Worm (Caenorhabditis elegans) whole organism, young adult: Measurements from ENCODE around the gene F41C3.2.

Experiments used
- C17E4.6 ChIP-seq: fragments of 200-800 bp; sonication (Bioruptor generic); IDR thresholded peaks from 2 replicates; pipeline ENCODE4 v1.3.6; 2022; ENCODE audit warnings: missing genetic modification reagents, missing genetic modification characterization, missing compliant biosample characterization
- D2030.7 ChIP-seq: fragments of 200-800 bp; sonication (Bioruptor generic); IDR thresholded peaks from 2 replicates; pipeline ENCODE4 v1.3.6; 2022; ENCODE audit warnings: missing genetic modification reagents, missing genetic modification characterization, missing compliant biosample characterization
- F10E7.11 ChIP-seq: sonication (generic microtip); optimal IDR thresholded peaks from 2 replicates; lab custom pipeline; 2017; ENCODE audit warnings: mild to moderate bottlenecking, missing genetic modification characterization, moderate library complexity, missing compliant biosample characterization
- F22D6.2 ChIP-seq: sonication (generic microtip); optimal IDR thresholded peaks from 2 replicates; lab custom pipeline; 2016; ENCODE audit warnings: mild to moderate bottlenecking, missing genetic modification characterization, missing compliant biosample characterization
- F37B4.10 ChIP-seq: fragments of 200-800 bp; sonication (Bioruptor generic); IDR thresholded peaks from 2 replicates; pipeline ENCODE4 v1.3.6; 2022; ENCODE audit warnings: missing genetic modification characterization, missing compliant biosample characterization
- F39B2.1 ChIP-seq: fragments of 200-800 bp; sonication (Bioruptor generic); IDR thresholded peaks from 2 replicates; pipeline ENCODE4 v1.3.6; 2022; ENCODE audit warnings: missing genetic modification reagents, missing genetic modification characterization, missing compliant biosample characterization
- F49E8.2 ChIP-seq: sonication (generic microtip); optimal IDR thresholded peaks from 3 replicates; lab custom pipeline; 2017; ENCODE audit warnings: missing genetic modification characterization, mild to moderate bottlenecking, missing compliant biosample characterization, antibody characterized with exemption, moderate library complexity; ENCODE audit not compliant: insufficient read depth
- F55B11.4 ChIP-seq: sonication (generic microtip); optimal IDR thresholded peaks from 2 replicates; lab custom pipeline; 2016; ENCODE audit warnings: missing compliant biosample characterization, missing genetic modification characterization, borderline replicate concordance; ENCODE audit not compliant: insufficient read depth
- K11D2.4 ChIP-seq: fragments of 200-800 bp; sonication (Bioruptor generic); IDR thresholded peaks from 2 replicates; pipeline ENCODE4 v1.3.6; 2022; ENCODE audit warnings: missing genetic modification reagents, missing genetic modification characterization, missing compliant biosample characterization
- Y56A3A.18 ChIP-seq: fragments of 200-800 bp; sonication (Bioruptor generic); IDR thresholded peaks from 2 replicates; pipeline ENCODE4 v1.3.6; 2022; ENCODE audit warnings: missing genetic modification reagents, missing genetic modification characterization, missing compliant biosample characterization
- Y79H2A.3 ChIP-seq: fragments of 200-800 bp; sonication (Bioruptor generic); conservative IDR thresholded peaks from 2 replicates; pipeline ENCODE4 v1.3.6; 2022; ENCODE audit warnings: missing genetic modification reagents, missing genetic modification characterization, missing compliant biosample characterization
- akir-1 ChIP-seq: fragments of 200-800 bp; sonication (Bioruptor generic); optimal IDR thresholded peaks from 2 replicates; lab custom pipeline; 2018; ENCODE audit warnings: mild to moderate bottlenecking, missing genetic modification characterization, moderate library complexity, missing compliant biosample characterization
- atf-7 ChIP-seq: sonication (generic microtip); optimal IDR thresholded peaks from 2 replicates; lab custom pipeline; 2017; ENCODE audit warnings: mild to moderate bottlenecking, missing genetic modification characterization, missing compliant biosample characterization
- attf-3 ChIP-seq: fragments of 200-800 bp; sonication (Bioruptor generic); conservative IDR thresholded peaks from 2 replicates; pipeline ENCODE4 v1.3.6; 2022; ENCODE audit warnings: missing genetic modification reagents, missing genetic modification characterization, missing compliant biosample characterization
- ccch-3 ChIP-seq: fragments of 200-800 bp; sonication (Bioruptor generic); optimal IDR thresholded peaks from 2 replicates; lab custom pipeline; 2018; ENCODE audit warnings: mild to moderate bottlenecking, missing genetic modification characterization, missing compliant biosample characterization
- cebp-1 ChIP-seq, 2 experiments: fragments of 200-800 bp in 1 of 2; sonication (Bioruptor generic) in 1 of 2; sonication (generic microtip) in 1 of 2; IDR thresholded peaks in 1 of 2; optimal IDR thresholded peaks in 1 of 2; 2 replicates each; pipeline versions ENCODE4 v1.3.6 to Lab custom; 2017 to 2022; ENCODE audit warnings: missing compliant biosample characterization in 2 of 2, missing genetic modification characterization in 2 of 2, mild to moderate bottlenecking in 1 of 2, missing genetic modification reagents in 1 of 2, moderate library complexity in 1 of 2
- ceh-27 ChIP-seq: fragments of 200-800 bp; sonication (Bioruptor generic); optimal IDR thresholded peaks from 2 replicates; lab custom pipeline; 2018; ENCODE audit warnings: mild to moderate bottlenecking, missing genetic modification characterization, moderate library complexity, missing compliant biosample characterization
- ceh-91 ChIP-seq: fragments of 200-800 bp; sonication (Bioruptor generic); IDR thresholded peaks from 2 replicates; pipeline ENCODE4 v1.3.6; 2022; ENCODE audit warnings: missing genetic modification reagents, missing genetic modification characterization, missing compliant biosample characterization
- chd-7 ChIP-seq: sonication (generic microtip); optimal IDR thresholded peaks from 2 replicates; lab custom pipeline; 2016; ENCODE audit warnings: mild to moderate bottlenecking, missing genetic modification characterization, moderate library complexity, missing compliant biosample characterization
- dox-1 ChIP-seq: fragments of 200-800 bp; sonication (Bioruptor generic); IDR thresholded peaks from 2 replicates; pipeline ENCODE4 v1.3.6; 2022; ENCODE audit warnings: missing genetic modification reagents, missing genetic modification characterization, missing compliant biosample characterization
- dpl-1 ChIP-seq: fragments of 150-350 bp; optimal IDR thresholded peaks from 2 replicates; lab custom pipeline; 2014; ENCODE audit warnings: missing biosample characterization, missing genetic modification reagents, missing genetic modification characterization
- egl-44 ChIP-seq: fragments of 200-800 bp; sonication (Bioruptor generic); IDR thresholded peaks from 2 replicates; pipeline ENCODE4 v1.3.6; 2022; ENCODE audit warnings: missing genetic modification reagents, missing genetic modification characterization, missing compliant biosample characterization
- egrh-3 ChIP-seq: fragments of 200-800 bp; sonication (Bioruptor generic); IDR thresholded peaks from 2 replicates; pipeline ENCODE4 v1.3.6; 2022; ENCODE audit warnings: missing genetic modification reagents, missing genetic modification characterization, missing compliant biosample characterization
- him-1 ChIP-seq: sonication (generic microtip); optimal IDR thresholded peaks from 2 replicates; lab custom pipeline; 2016; ENCODE audit warnings: missing genotype, missing genetic modification reagents, missing genetic modification characterization, missing compliant biosample characterization
- hrde-1 ChIP-seq: sonication (generic microtip); optimal IDR thresholded peaks from 2 replicates; lab custom pipeline; 2016; ENCODE audit warnings: missing genetic modification characterization, mild to moderate bottlenecking, missing compliant biosample characterization, moderate library complexity, missing genotype, missing genetic modification reagents, borderline replicate concordance
- let-607 ChIP-seq, 2 experiments: fragments of 200-800 bp in 1 of 2; sonication (Bioruptor generic) in 1 of 2; sonication (generic microtip) in 1 of 2; optimal IDR thresholded peaks; 2 replicates each; lab custom pipeline; 2016 to 2018; ENCODE audit warnings: mild to moderate bottlenecking in 2 of 2, missing compliant biosample characterization in 2 of 2, missing genetic modification characterization in 2 of 2, moderate library complexity in 2 of 2, missing genotype in 1 of 2
- lin-40 ChIP-seq: sonication (generic microtip); optimal IDR thresholded peaks from 2 replicates; lab custom pipeline; 2016; ENCODE audit warnings: missing genetic modification characterization, mild to moderate bottlenecking, missing compliant biosample characterization, missing genotype, missing genetic modification reagents
- lir-1 ChIP-seq: fragments of 200-800 bp; sonication (Bioruptor generic); conservative IDR thresholded peaks from 2 replicates; pipeline ENCODE4 v1.3.6; 2022; ENCODE audit warnings: missing genetic modification reagents, missing genetic modification characterization, missing compliant biosample characterization
- lsl-1 ChIP-seq: fragments of 200-800 bp; sonication (Bioruptor generic); optimal IDR thresholded peaks from 2 replicates; lab custom pipeline; 2018; ENCODE audit warnings: mild to moderate bottlenecking, missing genetic modification characterization, moderate library complexity, missing compliant biosample characterization
- mcd-1 ChIP-seq: fragments of 200-800 bp; sonication (Bioruptor generic); IDR thresholded peaks from 2 replicates; pipeline ENCODE4 v1.3.6; 2022; ENCODE audit warnings: missing genetic modification reagents, missing genetic modification characterization, missing compliant biosample characterization
- nfya-1 ChIP-seq: sonication (generic microtip); optimal IDR thresholded peaks from 2 replicates; lab custom pipeline; 2017; ENCODE audit warnings: antibody characterized with exemption, missing compliant biosample characterization, missing genetic modification characterization, borderline replicate concordance; ENCODE audit not compliant: insufficient read depth
- nfya-2 ChIP-seq: fragments of 200-800 bp; sonication (Bioruptor generic); IDR thresholded peaks from 2 replicates; pipeline ENCODE4 v1.3.6; 2022; ENCODE audit warnings: missing genetic modification reagents, missing genetic modification characterization, missing compliant biosample characterization
- nfyb-1 ChIP-seq: fragments of 200-800 bp; sonication (Bioruptor generic); IDR thresholded peaks from 2 replicates; pipeline ENCODE4 v1.3.6; 2022; ENCODE audit warnings: missing genetic modification reagents, missing genetic modification characterization, missing compliant biosample characterization
- nhr-27 ChIP-seq: fragments of 200-800 bp; sonication (Bioruptor generic); optimal IDR thresholded peaks from 2 replicates; lab custom pipeline; 2018; ENCODE audit warnings: mild to moderate bottlenecking, missing genetic modification characterization, moderate library complexity, missing compliant biosample characterization
- nhr-80 ChIP-seq: sonication (generic microtip); optimal IDR thresholded peaks from 2 replicates; lab custom pipeline; 2016; ENCODE audit warnings: missing genetic modification characterization, missing compliant biosample characterization
- nhr-90 ChIP-seq: sonication (generic microtip); optimal IDR thresholded peaks from 2 replicates; lab custom pipeline; 2016; ENCODE audit warnings: missing genotype, mild to moderate bottlenecking, missing genetic modification characterization, missing compliant biosample characterization
- pbrm-1 ChIP-seq: fragments of 200-800 bp; sonication (Bioruptor generic); IDR thresholded peaks from 2 replicates; pipeline ENCODE4 v1.3.6; 2022; ENCODE audit warnings: missing genetic modification reagents, missing genetic modification characterization, missing compliant biosample characterization
- rec-8 ChIP-seq, 2 experiments: sonication (generic microtip); optimal IDR thresholded peaks; 2 replicates each; lab custom pipeline; 2016; ENCODE audit warnings: mild to moderate bottlenecking in 2 of 2, missing genetic modification characterization in 2 of 2, missing genetic modification reagents in 2 of 2, missing genotype in 2 of 2, missing biosample characterization in 1 of 2, missing compliant biosample characterization in 1 of 2, moderate library complexity in 1 of 2
- rpc-1 ChIP-seq, 2 experiments: fragments of 150-350 bp in 1 of 2; sonication (generic microtip) in 1 of 2; optimal IDR thresholded peaks; 2 replicates each; lab custom pipeline; 2014 to 2018; ENCODE audit warnings: missing biosample characterization in 1 of 2, missing genetic modification characterization in 1 of 2, missing genetic modification reagents in 1 of 2, missing genotype in 1 of 2
- sea-2 ChIP-seq: fragments of 200-800 bp; sonication (Bioruptor generic); IDR thresholded peaks from 2 replicates; pipeline ENCODE4 v1.3.6; 2022; ENCODE audit warnings: missing genetic modification characterization, missing compliant biosample characterization
- snpc-3.4 ChIP-seq: sonication (generic microtip); optimal IDR thresholded peaks from 2 replicates; lab custom pipeline; 2017; ENCODE audit warnings: missing genetic modification characterization, mild to moderate bottlenecking, missing compliant biosample characterization, antibody characterized with exemption, moderate library complexity, missing genotype, missing genetic modification reagents
- snpc-4 ChIP-seq, 5 experiments: fragments of 150-350 bp in 1 of 5; sonication (generic microtip) in 4 of 5; optimal IDR thresholded peaks; 2 replicates each; lab custom pipeline; 2014 to 2018; ENCODE audit warnings: missing genetic modification characterization in 5 of 5, missing biosample characterization in 3 of 5, antibody characterized with exemption in 2 of 5, mild to moderate bottlenecking in 2 of 5, missing compliant biosample characterization in 2 of 5, missing genotype in 2 of 5, moderate library complexity in 2 of 5, missing genetic modification reagents in 1 of 5
- ztf-18 ChIP-seq: sonication (generic microtip); optimal IDR thresholded peaks from 2 replicates; lab custom pipeline; 2016; ENCODE audit warnings: missing genotype, mild to moderate bottlenecking, missing genetic modification characterization, missing compliant biosample characterization
- ztf-22 ChIP-seq: fragments of 200-800 bp; sonication (Bioruptor generic); optimal IDR thresholded peaks from 2 replicates; lab custom pipeline; 2018; ENCODE audit warnings: mild to moderate bottlenecking, missing genetic modification characterization, moderate library complexity, missing compliant biosample characterization
- ztf-28 ChIP-seq: fragments of 200-800 bp; sonication (Bioruptor generic); IDR thresholded peaks from 2 replicates; pipeline ENCODE4 v1.3.6; 2022; ENCODE audit warnings: missing genetic modification reagents, missing genetic modification characterization, missing compliant biosample characterization

The F41C3.2 gene

ce11 chrII:4706359-4706871, 43.4 kb upstream of the F41C3.2 start, which contains the start of the genes F10G7.9 and tsn-1 (continued):
- peak; percentile 74 for TF ChIP-seq snpc-3.4
- TF ChIP-seq K11D2.4 = no peak
- no peak for TF ChIP-seq ztf-18 (tag; lab: Kevin White, UChicago)
- no peak for TF ChIP-seq egrh-3 (GFP tag; lab: Robert Waterston, UW)
- no peak for TF ChIP-seq attf-3 (GFP tag; lab: Robert Waterston, UW)
- TF ChIP-seq chd-7 (tag; lab: Kevin White, UChicago) = no peak
- 0 out of 2 replicates have a peak, but pooled peaks have one; percentile 33 for TF ChIP-seq ceh-91 (GFP tag; lab: Robert Waterston, UW)
- TF ChIP-seq F37B4.10 (GFP tag; lab: Robert Waterston, UW) = no peak
- TF ChIP-seq C17E4.6 (GFP tag; lab: Robert Waterston, UW) = no peak
- TF ChIP-seq nhr-27 (tag; lab: Kevin White, UChicago) = no peak
- TF ChIP-seq F10E7.11 (tag; lab: Kevin White, UChicago) = no peak
- no peak for TF ChIP-seq rec-8 (tag; optimal IDR thresholded peaks at IDR 0.05; lab: Kevin White, UChicago)
- TF ChIP-seq Y79H2A.3 (GFP tag; lab: Robert Waterston, UW) = no peak
- no peak for TF ChIP-seq nfya-1 (tag; lab: Kevin White, UChicago)
- TF ChIP-seq sea-2 (GFP tag; lab: Robert Waterston, UW) = no peak
- TF ChIP-seq hrde-1 (tag; lab: Kevin White, UChicago) = no peak
- peak; percentile 25; the same call in 1 of the 2 replicates for TF ChIP-seq pbrm-1
- TF ChIP-seq F22D6.2 (tag; lab: Kevin White, UChicago) = no peak
- peak; percentile 41; the same call in 1 of the 2 replicates for TF ChIP-seq D2030.7 (GFP tag; lab: Robert Waterston, UW)
- no peak for TF ChIP-seq rpc-1 (optimal IDR thresholded peaks at IDR 0.05; lab: Kevin White, UChicago)
- TF ChIP-seq rpc-1 (tag; optimal IDR thresholded peaks at IDR 0.05; lab: Kevin White, UChicago) = no peak
- no peak for TF ChIP-seq ztf-22 (GFP tag; lab: Kevin White, UChicago)
- TF ChIP-seq F55B11.4 = no peak
- no peak for TF ChIP-seq nhr-90
- peak; percentile 6 for TF ChIP-seq F49E8.2 (tag; lab: Kevin White, UChicago)
- TF ChIP-seq nfya-2 (GFP tag; lab: Robert Waterston, UW) = no peak
- peak; percentile 52 for TF ChIP-seq dpl-1 (GFP tag; lab: Kevin White, UChicago)
- no peak for TF ChIP-seq snpc-4 (GFP tag; optimal IDR thresholded peaks at IDR 0.05; lab: Kevin White, UChicago)
- TF ChIP-seq snpc-4 (tag; optimal IDR thresholded peaks at IDR 0.05; lab: Kevin White, UChicago) = peak in 3 of 4 experiments; percentile 7 to 53 (median 28)
- TF ChIP-seq Y56A3A.18 = no peak
- TF ChIP-seq egl-44 = no peak
- TF ChIP-seq nfyb-1 (GFP tag; lab: Robert Waterston, UW) = peak; percentile 33; the same call in 1 of the 2 replicates
- no peak for TF ChIP-seq ztf-28 (GFP tag; lab: Robert Waterston, UW)
- TF ChIP-seq let-607 (tag; optimal IDR thresholded peaks at IDR 0.05; lab: Kevin White, UChicago) = peak; percentile 98 to 99
- no peak for TF ChIP-seq cebp-1 (GFP tag; IDR thresholded peaks at IDR 0.05; lab: Robert Waterston, UW)
- peak; percentile 38 for TF ChIP-seq cebp-1 (tag; optimal IDR thresholded peaks at IDR 0.05; lab: Kevin White, UChicago)
- no peak for TF ChIP-seq him-1
- peak; percentile 88 for TF ChIP-seq dox-1 (GFP tag; lab: Robert Waterston, UW)
- no peak for TF ChIP-seq lin-40 (tag; lab: Kevin White, UChicago)
- TF ChIP-seq ccch-3 (GFP tag; lab: Kevin White, UChicago) = no peak
- no peak for TF ChIP-seq F39B2.1
- peak; percentile 77 for TF ChIP-seq nhr-80 (tag; lab: Kevin White, UChicago)
- no peak for TF ChIP-seq atf-7 (tag; lab: Kevin White, UChicago)
- TF ChIP-seq lir-1 (GFP tag; lab: Robert Waterston, UW) = no peak
- TF ChIP-seq mcd-1 (GFP tag; lab: Robert Waterston, UW) = peak; percentile 71
- peak; percentile 86 for TF ChIP-seq lsl-1 (GFP tag; lab: Kevin White, UChicago)
- no peak for TF ChIP-seq ceh-27 (GFP tag; lab: Kevin White, UChicago)
- no peak for TF ChIP-seq akir-1
